Worm (Caenorhabditis elegans) whole organism, L1 larva: Measurements from ENCODE around the gene Y70G10A.4.

ENCODE experiments used
- F16B12.6 ChIP-seq: fragments of 150-350 bp; optimal IDR thresholded peaks from 2 replicates; lab custom pipeline; 2014; ENCODE audit warnings: missing biosample characterization, missing genetic modification characterization
- alr-1 ChIP-seq: fragments of 200-800 bp; sonication (Bioruptor generic); optimal IDR thresholded peaks from 2 replicates; lab custom pipeline; 2018; ENCODE audit warnings: borderline replicate concordance, mild to moderate bottlenecking, missing genetic modification characterization, missing compliant biosample characterization
- dpl-1 ChIP-seq, 3 experiments: fragments of 150-350 bp in 2 of 3; sonication (generic microtip) in 1 of 3; optimal IDR thresholded peaks; 2 replicates each; lab custom pipeline; 2014 to 2017; ENCODE audit warnings: missing biosample characterization in 3 of 3, missing genetic modification characterization in 3 of 3, missing genetic modification reagents in 3 of 3
- efl-1 ChIP-seq, 4 experiments: fragments of 150-350 bp; optimal IDR thresholded peaks in 3 of 4; peaks in 1 of 4; 1 replicate in 1 of 4; 2 replicates in 3 of 4; lab custom pipeline; 2014; ENCODE audit warnings: missing biosample characterization in 2 of 4, missing genetic modification characterization in 2 of 4, missing genetic modification reagents in 2 of 4
- elt-3 ChIP-seq, 6 experiments: fragments of 150-350 bp in 1 of 6; sonication (generic microtip); optimal IDR thresholded peaks; 2 replicates each; lab custom pipeline; 2017 to 2018; ENCODE audit warnings: missing biosample characterization in 6 of 6, missing genetic modification characterization in 6 of 6, inconsistent platforms in 1 of 6
- ets-5 ChIP-seq: fragments of 200-800 bp; sonication (Bioruptor generic); IDR thresholded peaks from 2 replicates; pipeline ENCODE4 v1.3.6; 2022; ENCODE audit warnings: missing genetic modification characterization, missing compliant biosample characterization
- hlh-17 ChIP-seq: fragments of 200-800 bp; sonication (Bioruptor generic); optimal IDR thresholded peaks from 2 replicates; lab custom pipeline; 2018; ENCODE audit warnings: missing genetic modification characterization, mild to moderate bottlenecking, missing compliant biosample characterization, moderate library complexity, borderline replicate concordance
- lin-13 ChIP-seq: fragments of 150-350 bp; optimal IDR thresholded peaks from 2 replicates; lab custom pipeline; 2014; ENCODE audit warnings: missing biosample characterization, missing genetic modification reagents, missing genetic modification characterization
- lsy-2 ChIP-seq, 2 experiments: fragments of 150-350 bp; optimal IDR thresholded peaks; 2 replicates each; lab custom pipeline; 2014; ENCODE audit warnings: missing biosample characterization in 2 of 2, missing genetic modification characterization in 2 of 2
- mef-2 ChIP-seq: fragments of 150-350 bp; optimal IDR thresholded peaks from 2 replicates; lab custom pipeline; 2014; ENCODE audit warnings: missing biosample characterization, missing genetic modification characterization
- nhr-237 ChIP-seq: fragments of 150-350 bp; optimal IDR thresholded peaks from 2 replicates; lab custom pipeline; 2014; ENCODE audit warnings: missing biosample characterization, missing genetic modification characterization
- nhr-47 ChIP-seq: sonication (generic microtip); optimal IDR thresholded peaks from 2 replicates; lab custom pipeline; 2016; ENCODE audit warnings: mild to moderate bottlenecking, missing genetic modification characterization, moderate library complexity, missing compliant biosample characterization
- skn-1 ChIP-seq: fragments of 150-350 bp; optimal IDR thresholded peaks from 2 replicates; lab custom pipeline; 2014; ENCODE audit warnings: missing biosample characterization, missing genetic modification characterization
- snpc-4 ChIP-seq: fragments of 150-350 bp; optimal IDR thresholded peaks from 2 replicates; lab custom pipeline; 2014; ENCODE audit warnings: missing biosample characterization, missing genetic modification characterization
- sox-4 ChIP-seq: sonication (generic microtip); optimal IDR thresholded peaks from 2 replicates; lab custom pipeline; 2016; ENCODE audit warnings: missing genetic modification characterization, missing compliant biosample characterization
- sptf-1 ChIP-seq: fragments of 150-350 bp; optimal IDR thresholded peaks from 2 replicates; lab custom pipeline; 2014; ENCODE audit warnings: missing biosample characterization, missing genetic modification characterization
- unc-30 ChIP-seq: sonication (generic microtip); optimal IDR thresholded peaks from 2 replicates; lab custom pipeline; 2017; ENCODE audit warnings: missing biosample characterization, missing genetic modification characterization
- unc-86 ChIP-seq: sonication (generic microtip); optimal IDR thresholded peaks from 2 replicates; lab custom pipeline; 2016; ENCODE audit warnings: missing genetic modification characterization, missing compliant biosample characterization

The Y70G10A.4 gene

ce11 chrIII:10270778-10271307 is 48.9 kb downstream of the Y70G10A.4 start, which contains the start of gene cnk-1 (continued):
- TF ChIP-seq sox-4 (tag; lab: Kevin White, UChicago) (peak; percentile 88), alr-1 (tag; lab: Kevin White, UChicago) (no peak), ets-5 (GFP tag; lab: Robert Waterston, UW) (peak; percentile 57; the same call in 1 of the 2 replicates), unc-86 (tag; lab: Kevin White, UChicago) (peak; percentile 87), snpc-4 (tag; lab: Kevin White, UChicago) (no peak), hlh-17 (GFP tag; lab: Kevin White, UChicago) (no peak), elt-3 (tag; optimal IDR thresholded peaks at IDR 0.05; lab: Kevin White, UChicago) (no peak), nhr-47 (tag; lab: Kevin White, UChicago) (peak; percentile 96), nhr-237 (tag; lab: Kevin White, UChicago) (no peak), dpl-1 (GFP tag; optimal IDR thresholded peaks at IDR 0.05; lab: Kevin White, UChicago) (peak; percentile 57 to 71 (median 65)), lsy-2 (tag; optimal IDR thresholded peaks at IDR 0.05; lab: Kevin White, UChicago) (peak; percentile 66 to 68), sptf-1 (tag; lab: Kevin White, UChicago) (no peak), F16B12.6 (tag; lab: Kevin White, UChicago) (peak; percentile 40), unc-30 (tag; lab: Kevin White, UChicago) (no peak), mef-2 (tag; lab: Kevin White, UChicago) (no peak)

ce11 chrIII:10271807-10272206 is 49.8 kb downstream of the Y70G10A.4 start:
- TF ChIP-seq skn-1 (tag; lab: Kevin White, UChicago): no peak
- TF ChIP-seq efl-1 (optimal IDR thresholded peaks at IDR 0.05; lab: Kevin White, UChicago): no peak
- peak in 1 of 2 experiments; percentile 70 for TF ChIP-seq efl-1 (GFP tag; optimal IDR thresholded peaks at IDR 0.05 in 1 of 2; lab: Kevin White, UChicago)
- TF ChIP-seq lin-13: no peak
